Worm (Caenorhabditis elegans): ENCODE data around the gene gst-9.

Gene gst-9

ce11 chrII:4874335-4874861 lies 17.0 kb upstream of the gst-9 start, which contains the start of gene F11G11.15:
Gene F11G11.15 (plus strand): TSS chrII:4874845.
- TF ChIP-seq nhr-48 (tag; optimal IDR thresholded peaks at IDR 0.05), result peak; percentile 68
- TF ChIP-seq daf-12 (tag; optimal IDR thresholded peaks at IDR 0.05), result no peak
- no peak for TF ChIP-seq unc-130 (GFP tag; optimal IDR thresholded peaks at IDR 0.05)
- TF ChIP-seq nhr-102 (tag; optimal IDR thresholded peaks at IDR 0.05), result no peak
- TF ChIP-seq ceh-32 (tag; optimal IDR thresholded peaks at IDR 0.05; ENCODE audit: poor library complexity), result no peak
- no peak for TF ChIP-seq nhr-41 (GFP tag; IDR thresholded peaks at IDR 0.05)
- no peak for TF ChIP-seq nhr-77 (tag; optimal IDR thresholded peaks at IDR 0.05)
- no peak for TF ChIP-seq ceh-62 (tag; optimal IDR thresholded peaks at IDR 0.05)
- peak; percentile 45 for TF ChIP-seq hlh-11 (tag; optimal IDR thresholded peaks at IDR 0.05)
- TF ChIP-seq tra-1 (GFP tag; IDR thresholded peaks at IDR 0.05), result no peak
- TF ChIP-seq mxl-3 (GFP tag; optimal IDR thresholded peaks at IDR 0.05), result peak; percentile 81
- TF ChIP-seq cey-2 (tag; optimal IDR thresholded peaks at IDR 0.05; ENCODE audit: borderline replicate concordance, insufficient read depth), result no peak
- TF ChIP-seq ceh-28 (tag; optimal IDR thresholded peaks at IDR 0.05), result no peak
- peak in 1 of 2 experiments; percentile 31 for TF ChIP-seq mdl-1 (tag; optimal IDR thresholded peaks at IDR 0.05)
- peak; percentile 66 for TF ChIP-seq hlh-30 (tag; optimal IDR thresholded peaks at IDR 0.05; ENCODE audit: insufficient read depth)
- no peak for TF ChIP-seq dmd-9 (GFP tag; IDR thresholded peaks at IDR 0.05)
- TF ChIP-seq nhr-28 (tag; optimal IDR thresholded peaks at IDR 0.05), result peak; percentile 33
- TF ChIP-seq aha-1 (tag), result peak; percentile 96
- no peak for TF ChIP-seq Y105C5A.15 (GFP tag; IDR thresholded peaks at IDR 0.05)

DNA sequence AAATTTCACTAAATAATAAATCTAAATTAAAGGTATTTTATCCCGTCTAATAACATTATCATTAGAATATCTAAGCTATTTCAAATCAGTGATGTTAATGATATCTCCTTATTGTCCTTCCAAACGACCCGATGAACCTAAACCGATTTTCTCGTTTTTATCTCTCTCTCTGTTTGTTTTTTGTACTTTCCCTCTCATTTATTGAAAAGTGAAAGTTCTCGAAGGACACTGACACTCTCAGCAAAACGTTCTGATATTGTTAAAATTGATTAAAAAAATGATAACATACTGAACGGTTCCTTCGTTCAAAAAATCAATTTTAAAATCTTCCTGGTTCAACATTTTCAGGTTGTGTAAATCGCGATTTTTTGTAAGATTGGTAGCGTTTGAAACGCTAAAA lies 15.3 kb upstream of the gst-9 start, which contains the start of gene F11G11.13:
Gene F11G11.13 (minus strand): TSS at position 89 of the 400 bp plus-strand sequence.
- TF ChIP-seq nhr-10 (tag; optimal IDR thresholded peaks at IDR 0.05) (no peak), nhr-11 (tag; optimal IDR thresholded peaks at IDR 0.05) (no peak), madf-9 (GFP tag; conservative IDR thresholded peaks at IDR 0.05) (no peak), hlh-11 (tag; optimal IDR thresholded peaks at IDR 0.05) (no peak), F10B5.3 (tag; optimal IDR thresholded peaks at IDR 0.05) (no peak), arid-1 (GFP tag; conservative IDR thresholded peaks at IDR 0.05) (no peak), lin-38 (GFP tag; IDR thresholded peaks at IDR 0.05) (no peak), hmg-1.1 (GFP tag; IDR thresholded peaks at IDR 0.05) (no peak), spr-3 (GFP tag; optimal IDR thresholded peaks at IDR 0.05) (no peak), Y5F2A.4 (GFP tag; optimal IDR thresholded peaks at IDR 0.05) (no peak), hif-1 (tag; optimal IDR thresholded peaks at IDR 0.05) (no peak), nhr-48 (tag; optimal IDR thresholded peaks at IDR 0.05) (no peak), vab-7 (GFP tag; IDR thresholded peaks at IDR 0.05) (no peak), lin-15B (tag; optimal IDR thresholded peaks at IDR 0.05) (no peak), aha-1 (tag) (no peak), nhr-76 (tag; optimal IDR thresholded peaks at IDR 0.05) (no peak)

- TF ChIP-seq cey-2 (tag; optimal IDR thresholded peaks at IDR 0.05; ENCODE audit: borderline replicate concordance, insufficient read depth) (no peak), egl-43 (GFP tag; IDR thresholded peaks at IDR 0.05) (no peak), nhr-111 (GFP tag; optimal IDR thresholded peaks at IDR 0.05) (no peak), aha-1 (tag) (no peak), nhr-28 (tag; optimal IDR thresholded peaks at IDR 0.05) (peak; percentile 41), ceh-82 (tag; optimal IDR thresholded peaks at IDR 0.05) (no peak), daf-16 (GFP tag; optimal IDR thresholded peaks at IDR 0.05) (no peak), daf-16 (tag; optimal IDR thresholded peaks at IDR 0.05) (peak; percentile 34), mdt-29 (GFP tag; IDR thresholded peaks at IDR 0.05) (no peak), vab-7 (GFP tag; IDR thresholded peaks at IDR 0.05) (no peak), lin-1 (GFP tag; IDR thresholded peaks at IDR 0.05) (no peak), spr-3 (GFP tag; optimal IDR thresholded peaks at IDR 0.05) (no peak), zfp-3 (GFP tag; conservative IDR thresholded peaks at IDR 0.05) (no peak)
Observed at ce11 chrII:4879629-4880028, 11.8 kb upstream of the gst-9 start, which contains the start of gene gst-6. Gene gst-6 (plus strand): TSS chrII:4879891.

Measured in whole organism, L4 larva.